Worm (Caenorhabditis elegans) whole organism, L1 larva: ENCODE results near the gene M7.12.
A peak's percentile ranks its signal among the peaks of the same experiment; 100 is the strongest.

ENCODE experiments used
- C04F5.9 ChIP-seq: sonication (generic microtip); optimal IDR thresholded peaks from 2 replicates; lab custom pipeline; 2016; ENCODE audit warnings: missing genetic modification characterization, missing compliant biosample characterization
- C34B4.2 ChIP-seq: sonication (generic microtip); optimal IDR thresholded peaks from 2 replicates; lab custom pipeline; 2017; ENCODE audit warnings: mild to moderate bottlenecking, missing genetic modification characterization, missing compliant biosample characterization
- F16B12.6 ChIP-seq: fragments of 150-350 bp; optimal IDR thresholded peaks from 2 replicates; lab custom pipeline; 2014; ENCODE audit warnings: missing biosample characterization, missing genetic modification characterization
- ama-1 ChIP-seq: fragments of 150-350 bp; optimal IDR thresholded peaks from 2 replicates; lab custom pipeline; 2014
- blmp-1 ChIP-seq: fragments of 150-350 bp; optimal IDR thresholded peaks from 2 replicates; lab custom pipeline; 2014; ENCODE audit warnings: missing biosample characterization, missing genetic modification characterization
- ceh-82 ChIP-seq, 3 experiments: fragments of 150-350 bp in 1 of 3; sonication (generic microtip) in 2 of 3; optimal IDR thresholded peaks; 2 replicates each; lab custom pipeline; 2014 to 2017; ENCODE audit warnings: missing biosample characterization in 3 of 3, missing genetic modification characterization in 3 of 3
- ceh-88 ChIP-seq: fragments of 200-800 bp; sonication (Bioruptor generic); IDR thresholded peaks from 2 replicates; pipeline ENCODE4 v1.3.6; 2022; ENCODE audit warnings: missing genetic modification characterization, missing compliant biosample characterization
- efl-1 ChIP-seq, 4 experiments: fragments of 150-350 bp; optimal IDR thresholded peaks in 3 of 4; peaks in 1 of 4; 1 replicate in 1 of 4; 2 replicates in 3 of 4; lab custom pipeline; 2014; ENCODE audit warnings: missing biosample characterization in 2 of 4, missing genetic modification characterization in 2 of 4, missing genetic modification reagents in 2 of 4
- elt-2 ChIP-seq: sonication (generic microtip); optimal IDR thresholded peaks from 2 replicates; lab custom pipeline; 2016; ENCODE audit warnings: missing genetic modification characterization, mild to moderate bottlenecking, inconsistent platforms, missing compliant biosample characterization, missing genetic modification reagents
- elt-3 ChIP-seq, 6 experiments: fragments of 150-350 bp in 1 of 6; sonication (generic microtip); optimal IDR thresholded peaks; 2 replicates each; lab custom pipeline; 2017 to 2018; ENCODE audit warnings: missing biosample characterization in 6 of 6, missing genetic modification characterization in 6 of 6, inconsistent platforms in 1 of 6
- fkh-10 ChIP-seq: sonication (generic microtip); optimal IDR thresholded peaks from 2 replicates; lab custom pipeline; 2017; ENCODE audit warnings: missing biosample characterization, missing genetic modification reagents, missing genetic modification characterization
- fkh-8 ChIP-seq: sonication (generic microtip); optimal IDR thresholded peaks from 2 replicates; lab custom pipeline; 2016; ENCODE audit warnings: mild to moderate bottlenecking, missing genetic modification characterization, missing compliant biosample characterization
- grh-1 ChIP-seq: fragments of 200-800 bp; sonication (Bioruptor generic); IDR thresholded peaks from 2 replicates; pipeline ENCODE4 v1.3.6; 2022; ENCODE audit warnings: missing genetic modification reagents, missing genetic modification characterization, missing compliant biosample characterization
- hlh-17 ChIP-seq: fragments of 200-800 bp; sonication (Bioruptor generic); optimal IDR thresholded peaks from 2 replicates; lab custom pipeline; 2018; ENCODE audit warnings: missing genetic modification characterization, mild to moderate bottlenecking, missing compliant biosample characterization, moderate library complexity, borderline replicate concordance
- hlh-4 ChIP-seq: sonication (generic microtip); optimal IDR thresholded peaks from 2 replicates; lab custom pipeline; 2016; ENCODE audit warnings: mild to moderate bottlenecking, missing genetic modification characterization, missing compliant biosample characterization
- hpl-2 ChIP-seq: fragments of 150-350 bp; optimal IDR thresholded peaks from 2 replicates; lab custom pipeline; 2014; ENCODE audit warnings: missing biosample characterization, missing genetic modification reagents, missing genetic modification characterization
- irx-1 ChIP-seq: sonication (generic microtip); optimal IDR thresholded peaks from 2 replicates; lab custom pipeline; 2016; ENCODE audit warnings: missing genetic modification characterization, missing compliant biosample characterization
- isw-1 ChIP-seq: fragments of 200-800 bp; sonication (Bioruptor generic); IDR thresholded peaks from 2 replicates; pipeline ENCODE4 v1.3.6; 2022; ENCODE audit warnings: missing genetic modification characterization, missing compliant biosample characterization
- jun-1 ChIP-seq: fragments of 150-350 bp; optimal IDR thresholded peaks from 2 replicates; lab custom pipeline; 2014; ENCODE audit warnings: missing biosample characterization, missing genetic modification reagents, missing genetic modification characterization
- lin-13 ChIP-seq: fragments of 150-350 bp; optimal IDR thresholded peaks from 2 replicates; lab custom pipeline; 2014; ENCODE audit warnings: missing biosample characterization, missing genetic modification reagents, missing genetic modification characterization
- lin-15B ChIP-seq: fragments of 150-350 bp; sonication (generic microtip); optimal IDR thresholded peaks from 3 replicates; lab custom pipeline; 2014; ENCODE audit warnings: missing biosample characterization, missing genetic modification characterization
- lin-35 ChIP-seq, 2 experiments: fragments of 150-350 bp; optimal IDR thresholded peaks; 2 replicates each; lab custom pipeline; 2014; ENCODE audit warnings: missing biosample characterization in 2 of 2, missing genetic modification characterization in 2 of 2, missing genetic modification reagents in 2 of 2
- lin-39 ChIP-seq: fragments of 150-350 bp; optimal IDR thresholded peaks from 2 replicates; lab custom pipeline; 2014; ENCODE audit warnings: missing biosample characterization, missing genetic modification reagents, missing genetic modification characterization
- lsy-2 ChIP-seq, 2 experiments: fragments of 150-350 bp; optimal IDR thresholded peaks; 2 replicates each; lab custom pipeline; 2014; ENCODE audit warnings: missing biosample characterization in 2 of 2, missing genetic modification characterization in 2 of 2
- mab-9 ChIP-seq: fragments of 200-800 bp; sonication (Bioruptor generic); IDR thresholded peaks from 2 replicates; pipeline ENCODE4 v1.3.6; 2022; ENCODE audit warnings: missing genetic modification reagents, missing genetic modification characterization, missing compliant biosample characterization
- mef-2 ChIP-seq: fragments of 150-350 bp; optimal IDR thresholded peaks from 2 replicates; lab custom pipeline; 2014; ENCODE audit warnings: missing biosample characterization, missing genetic modification characterization
- mep-1 ChIP-seq: fragments of 150-350 bp; optimal IDR thresholded peaks from 2 replicates; lab custom pipeline; 2014; ENCODE audit warnings: missing biosample characterization, missing genetic modification characterization
- nhr-11 ChIP-seq: fragments of 150-350 bp; optimal IDR thresholded peaks from 2 replicates; lab custom pipeline; 2014; ENCODE audit warnings: missing biosample characterization, missing genetic modification characterization
- nhr-20 ChIP-seq: sonication (generic microtip); optimal IDR thresholded peaks from 2 replicates; lab custom pipeline; 2016; ENCODE audit warnings: mild to moderate bottlenecking, missing genetic modification characterization, missing compliant biosample characterization
- nhr-237 ChIP-seq: fragments of 150-350 bp; optimal IDR thresholded peaks from 2 replicates; lab custom pipeline; 2014; ENCODE audit warnings: missing biosample characterization, missing genetic modification characterization
- nhr-47 ChIP-seq: sonication (generic microtip); optimal IDR thresholded peaks from 2 replicates; lab custom pipeline; 2016; ENCODE audit warnings: mild to moderate bottlenecking, missing genetic modification characterization, moderate library complexity, missing compliant biosample characterization
- nhr-71 ChIP-seq: sonication (generic microtip); optimal IDR thresholded peaks from 2 replicates; lab custom pipeline; 2016; ENCODE audit warnings: mild to moderate bottlenecking, missing genetic modification characterization, moderate library complexity, missing compliant biosample characterization
- nhr-76 ChIP-seq: sonication (generic microtip); optimal IDR thresholded peaks from 2 replicates; lab custom pipeline; 2017; ENCODE audit warnings: missing biosample characterization, missing genetic modification characterization
- nhr-77 ChIP-seq: fragments of 150-350 bp; optimal IDR thresholded peaks from 2 replicates; lab custom pipeline; 2014; ENCODE audit warnings: missing biosample characterization, missing genetic modification characterization
- nhr-84 ChIP-seq: sonication (generic microtip); optimal IDR thresholded peaks from 2 replicates; lab custom pipeline; 2017; ENCODE audit warnings: missing biosample characterization, missing genetic modification characterization
- nhr-85 ChIP-seq: sonication (generic microtip); peaks from one replicate; lab custom pipeline; 2016; ENCODE audit warnings: missing genetic modification characterization, inconsistent platforms, missing compliant biosample characterization
- nhr-90 ChIP-seq: sonication (generic microtip); optimal IDR thresholded peaks from 2 replicates; lab custom pipeline; 2016; ENCODE audit warnings: mild to moderate bottlenecking, missing genetic modification characterization, missing compliant biosample characterization; ENCODE audit not compliant: poor library complexity
- pax-3 ChIP-seq: fragments of 200-800 bp; sonication (Bioruptor generic); optimal IDR thresholded peaks from 2 replicates; lab custom pipeline; 2018; ENCODE audit warnings: mild to moderate bottlenecking, missing genetic modification characterization, moderate library complexity, missing compliant biosample characterization
- rnt-1 ChIP-seq: sonication (generic microtip); optimal IDR thresholded peaks from 2 replicates; lab custom pipeline; 2016; ENCODE audit warnings: mild to moderate bottlenecking, missing genetic modification characterization, moderate library complexity, missing compliant biosample characterization
- snpc-4 ChIP-seq: fragments of 150-350 bp; optimal IDR thresholded peaks from 2 replicates; lab custom pipeline; 2014; ENCODE audit warnings: missing biosample characterization, missing genetic modification characterization
- snu-23 ChIP-seq: sonication (generic microtip); optimal IDR thresholded peaks from 2 replicates; lab custom pipeline; 2016; ENCODE audit warnings: missing genetic modification characterization, missing compliant biosample characterization
- sox-4 ChIP-seq: sonication (generic microtip); optimal IDR thresholded peaks from 2 replicates; lab custom pipeline; 2016; ENCODE audit warnings: missing genetic modification characterization, missing compliant biosample characterization
- sup-37 ChIP-seq: fragments of 200-800 bp; sonication (Bioruptor generic); optimal IDR thresholded peaks from 2 replicates; lab custom pipeline; 2018; ENCODE audit warnings: mild to moderate bottlenecking, missing genetic modification characterization, missing compliant biosample characterization
- swsn-7 ChIP-seq: sonication (generic microtip); optimal IDR thresholded peaks from 2 replicates; lab custom pipeline; 2016; ENCODE audit warnings: missing genetic modification characterization, missing compliant biosample characterization
- unc-130 ChIP-seq: fragments of 150-350 bp; optimal IDR thresholded peaks from 2 replicates; lab custom pipeline; 2017; ENCODE audit warnings: missing biosample characterization, missing genetic modification characterization, inconsistent platforms
- unc-30 ChIP-seq: sonication (generic microtip); optimal IDR thresholded peaks from 2 replicates; lab custom pipeline; 2017; ENCODE audit warnings: missing biosample characterization, missing genetic modification characterization
- unc-62 ChIP-seq: fragments of 150-350 bp; optimal IDR thresholded peaks from 2 replicates; lab custom pipeline; 2014; ENCODE audit warnings: missing biosample characterization, missing genetic modification reagents, missing genetic modification characterization
- vab-15 ChIP-seq: sonication (generic microtip); optimal IDR thresholded peaks from 2 replicates; lab custom pipeline; 2017; ENCODE audit warnings: missing genotype, mild to moderate bottlenecking, missing genetic modification characterization, missing compliant biosample characterization
- ztf-11 ChIP-seq, 2 experiments: sonication (generic microtip); optimal IDR thresholded peaks; 2 replicates each; lab custom pipeline; 2016 to 2017; ENCODE audit warnings: missing genetic modification characterization in 2 of 2, missing biosample characterization in 1 of 2, missing compliant biosample characterization in 1 of 2

Gene M7.12

DNA sequence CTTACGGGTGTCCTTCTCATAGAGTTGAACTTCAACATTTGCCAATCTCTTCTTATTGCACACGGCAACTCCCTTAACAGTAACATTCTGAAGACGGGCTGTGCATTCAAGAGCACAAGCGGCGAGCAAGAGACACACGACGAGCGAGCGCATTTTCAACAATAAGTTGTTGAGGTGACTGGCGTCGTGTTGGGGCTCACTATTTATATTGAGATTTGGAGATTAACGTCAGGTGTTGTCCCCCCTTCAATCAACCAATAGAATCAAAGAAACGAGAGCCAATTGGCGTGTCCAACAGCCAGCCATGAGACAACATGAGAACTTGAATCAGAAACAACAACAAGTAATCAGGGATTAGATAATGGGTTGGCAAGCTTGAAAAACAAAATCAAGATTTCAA, 33.8 kb downstream of the M7.12 start, which contains the start of gene ttr-16 (continued):
- TF ChIP-seq fkh-10 (GFP tag; lab: Kevin White, UChicago): no peak
- peak in 1 of 2 experiments; percentile 52 for TF ChIP-seq lsy-2 (tag; optimal IDR thresholded peaks at IDR 0.05; lab: Kevin White, UChicago)
- TF ChIP-seq vab-15: no peak
- TF ChIP-seq lin-13 (GFP tag; lab: Kevin White, UChicago): no peak
- no peak for TF ChIP-seq ztf-11 (tag; optimal IDR thresholded peaks at IDR 0.05; lab: Kevin White, UChicago)
- no peak for TF ChIP-seq mab-9 (GFP tag; lab: Robert Waterston, UW)
- TF ChIP-seq unc-62 (GFP tag; lab: Kevin White, UChicago): no peak
- no peak for TF ChIP-seq ceh-88
- peak; percentile 31 for TF ChIP-seq nhr-47 (tag; lab: Kevin White, UChicago)
- TF ChIP-seq mef-2: no peak
- no peak for TF ChIP-seq C34B4.2 (tag; lab: Kevin White, UChicago)
- TF ChIP-seq swsn-7 (tag; lab: Kevin White, UChicago): peak; percentile 43
- no peak for TF ChIP-seq ceh-82 (tag; optimal IDR thresholded peaks at IDR 0.05; lab: Kevin White, UChicago)
- TF ChIP-seq nhr-84: no peak
- peak; percentile 42 for TF ChIP-seq unc-130 (tag; lab: Kevin White, UChicago)
- no peak for TF ChIP-seq elt-3 (tag; optimal IDR thresholded peaks at IDR 0.05; lab: Kevin White, UChicago)
- no peak for TF ChIP-seq jun-1
- TF ChIP-seq lin-39 (tag; lab: Kevin White, UChicago): peak; percentile 34
- TF ChIP-seq sox-4 (tag; lab: Kevin White, UChicago): no peak
- no peak for TF ChIP-seq fkh-8 (tag; lab: Kevin White, UChicago)
- no peak for TF ChIP-seq hlh-4 (tag; lab: Kevin White, UChicago)
- no peak for TF ChIP-seq C04F5.9
- TF ChIP-seq grh-1 (GFP tag; lab: Robert Waterston, UW): no peak
- no peak for TF ChIP-seq unc-30 (tag; lab: Kevin White, UChicago)

DNA sequence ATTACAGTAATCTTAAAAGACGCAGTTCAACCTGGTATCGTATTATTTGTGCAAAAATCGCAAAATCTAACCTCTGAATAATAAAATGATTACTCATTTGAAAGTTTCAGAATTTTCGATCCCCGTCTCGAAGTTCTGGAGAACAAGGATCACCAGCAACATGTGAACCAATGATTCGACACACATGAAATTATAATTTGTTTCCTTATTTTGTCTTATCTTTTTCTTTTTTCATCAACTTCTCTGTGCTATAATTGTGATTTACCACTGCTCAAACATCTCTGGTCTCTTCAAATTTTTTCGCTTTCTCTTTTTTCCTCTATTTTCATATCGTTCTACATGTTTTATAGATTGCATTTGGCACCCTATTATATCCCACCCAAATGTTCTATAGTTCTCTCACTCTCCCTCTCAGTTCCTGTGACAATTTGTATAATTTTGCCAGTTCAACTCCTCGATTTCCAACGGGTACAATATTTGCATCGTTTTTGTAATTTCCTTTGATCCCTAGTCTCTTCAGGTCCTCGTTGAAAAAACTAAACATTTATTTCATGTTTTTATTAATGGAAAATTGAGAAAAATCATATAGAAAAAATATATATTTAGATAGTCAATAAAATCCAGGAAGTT, 34.7 kb downstream of the M7.12 start:
- peak; percentile 43 to 47 for TF ChIP-seq lsy-2 (tag; optimal IDR thresholded peaks at IDR 0.05; lab: Kevin White, UChicago)
- TF ChIP-seq unc-30 (tag; lab: Kevin White, UChicago): no peak
- no peak for TF ChIP-seq hlh-17 (GFP tag; lab: Kevin White, UChicago)
- TF ChIP-seq nhr-20 (tag; lab: Kevin White, UChicago): peak; percentile 7
- TF ChIP-seq isw-1: no peak
- TF ChIP-seq blmp-1: no peak
- TF ChIP-seq irx-1 (tag; lab: Kevin White, UChicago): no peak
- TF ChIP-seq lin-35 (GFP tag; optimal IDR thresholded peaks at IDR 0.05; lab: Kevin White, UChicago): no peak
- TF ChIP-seq unc-130 (tag; lab: Kevin White, UChicago): no peak
- no peak for TF ChIP-seq fkh-10 (GFP tag; lab: Kevin White, UChicago)
- no peak for TF ChIP-seq lin-15B (tag; lab: Kevin White, UChicago)
- TF ChIP-seq nhr-47 (tag; lab: Kevin White, UChicago): no peak
- TF ChIP-seq ama-1 (lab: Kevin White, UChicago): no peak
- TF ChIP-seq fkh-8 (tag; lab: Kevin White, UChicago): no peak
- TF ChIP-seq vab-15: no peak
- peak; percentile 35 for TF ChIP-seq rnt-1 (tag; lab: Kevin White, UChicago)
- no peak for TF ChIP-seq efl-1 (optimal IDR thresholded peaks at IDR 0.05; lab: Kevin White, UChicago)
- peak in 1 of 2 experiments; percentile 14 for TF ChIP-seq efl-1 (GFP tag; optimal IDR thresholded peaks at IDR 0.05 in 1 of 2; lab: Kevin White, UChicago)
- no peak for TF ChIP-seq nhr-76
- TF ChIP-seq elt-2 (tag; lab: Kevin White, UChicago): no peak
- TF ChIP-seq lin-39 (tag; lab: Kevin White, UChicago): no peak
- no peak for TF ChIP-seq C04F5.9
- TF ChIP-seq ceh-88: no peak
- peak; percentile 70 for TF ChIP-seq nhr-71 (tag; lab: Kevin White, UChicago)
- no peak for TF ChIP-seq nhr-237
- TF ChIP-seq hlh-4 (tag; lab: Kevin White, UChicago): no peak
- TF ChIP-seq elt-3 (tag; optimal IDR thresholded peaks at IDR 0.05; lab: Kevin White, UChicago): no peak
- TF ChIP-seq nhr-77: no peak
- TF ChIP-seq snpc-4: no peak
- no peak for TF ChIP-seq sup-37
- no peak for TF ChIP-seq C34B4.2 (tag; lab: Kevin White, UChicago)
- peak; percentile 18 for TF ChIP-seq snu-23 (GFP tag; lab: Kevin White, UChicago)
- no peak for TF ChIP-seq nhr-90 (tag; lab: Kevin White, UChicago)
- TF ChIP-seq nhr-85 (tag; lab: Kevin White, UChicago): no peak
- TF ChIP-seq hpl-2: no peak
- peak; percentile 2 for TF ChIP-seq nhr-11 (tag; lab: Kevin White, UChicago)
- TF ChIP-seq F16B12.6 (tag; lab: Kevin White, UChicago): no peak
- no peak for TF ChIP-seq mep-1
- no peak for TF ChIP-seq pax-3 (tag; lab: Kevin White, UChicago)
